Fruit fly (Drosophila melanogaster) whole organism, embryonic: ENCODE measurements around the gene CG14277.

Experiments
- Abd-B ChIP-seq: fragments of 200-800 bp; sonication (Bioruptor generic); optimal IDR thresholded peaks from 2 replicates; lab custom pipeline; 2018; ENCODE audit warnings: missing biosample characterization, mild to moderate bottlenecking, missing genetic modification characterization, moderate library complexity
- Atf3 ChIP-seq: fragments of 200-800 bp; sonication (Bioruptor generic); optimal IDR thresholded peaks from 3 replicates; lab custom pipeline; 2016; ENCODE audit warnings: missing biosample characterization, missing genetic modification characterization
- Atf6 ChIP-seq: fragments of 200-800 bp; sonication (Bioruptor generic); IDR thresholded peaks from 2 replicates; pipeline ENCODE4 v1.3.6; 2022; ENCODE audit warnings: missing biosample characterization, missing genetic modification characterization
- Bgb ChIP-seq: fragments of 200-800 bp; sonication (Bioruptor generic); IDR thresholded peaks from 2 replicates; pipeline ENCODE4 v1.3.6; 2022; ENCODE audit warnings: missing biosample characterization, missing genetic modification characterization; ENCODE audit not compliant: partially characterized antibody
- CG10267 ChIP-seq: fragments of 200-800 bp; sonication (Bioruptor generic); optimal IDR thresholded peaks from 2 replicates; lab custom pipeline; 2018; ENCODE audit warnings: missing biosample characterization, mild to moderate bottlenecking, missing genetic modification characterization, moderate library complexity
- CG12219 ChIP-seq: fragments of 200-800 bp; sonication (Bioruptor generic); optimal IDR thresholded peaks from 3 replicates; lab custom pipeline; 2018; ENCODE audit warnings: missing biosample characterization, mild to moderate bottlenecking, missing genetic modification characterization
- CG12769 ChIP-seq: fragments of 200-800 bp; sonication (Bioruptor generic); optimal IDR thresholded peaks from 2 replicates; lab custom pipeline; 2019; ENCODE audit warnings: missing biosample characterization, mild to moderate bottlenecking, missing genetic modification characterization, moderate library complexity
- CG13123 ChIP-seq: fragments of 200-800 bp; sonication (Bioruptor generic); optimal IDR thresholded peaks from 2 replicates; lab custom pipeline; 2016; ENCODE audit warnings: missing biosample characterization, missing genetic modification characterization
- CG13424 ChIP-seq: fragments of 200-800 bp; sonication (Bioruptor generic); optimal IDR thresholded peaks from 2 replicates; lab custom pipeline; 2019; ENCODE audit warnings: missing biosample characterization, mild to moderate bottlenecking, missing genetic modification characterization, moderate library complexity
- CG17568 ChIP-seq: fragments of 200-800 bp; sonication (Bioruptor generic); optimal IDR thresholded peaks from 2 replicates; lab custom pipeline; 2018; ENCODE audit warnings: missing biosample characterization, mild to moderate bottlenecking, missing genetic modification characterization, moderate library complexity
- CG17829 ChIP-seq: fragments of 200-800 bp; optimal IDR thresholded peaks from 2 replicates; lab custom pipeline; 2019; ENCODE audit warnings: missing biosample characterization, mild to moderate bottlenecking, missing genetic modification characterization, moderate library complexity
- CG18262 ChIP-seq: fragments of 200-800 bp; optimal IDR thresholded peaks from 3 replicates; lab custom pipeline; 2019; ENCODE audit warnings: missing biosample characterization, mild to moderate bottlenecking, missing genetic modification characterization, moderate library complexity
- CG2120 ChIP-seq: fragments of 200-800 bp; sonication (Bioruptor generic); optimal IDR thresholded peaks from 3 replicates; lab custom pipeline; 2016; ENCODE audit warnings: missing biosample characterization, missing genetic modification characterization
- CG30020 ChIP-seq: fragments of 200-800 bp; optimal IDR thresholded peaks from 2 replicates; lab custom pipeline; 2019; ENCODE audit warnings: missing biosample characterization, mild to moderate bottlenecking, missing genetic modification characterization, moderate library complexity
- CG43689 ChIP-seq: fragments of 200-800 bp; sonication (Bioruptor generic); IDR thresholded peaks from 2 replicates; pipeline ENCODE4 v1.3.6; 2022; ENCODE audit warnings: missing biosample characterization, missing genetic modification characterization
- CG5953 ChIP-seq: fragments of 200-800 bp; sonication (Bioruptor generic); IDR thresholded peaks from 2 replicates; pipeline ENCODE4 v1.3.6; 2022; ENCODE audit warnings: missing biosample characterization, missing genetic modification characterization
- CG6813 ChIP-seq: fragments of 200-800 bp; sonication (Bioruptor generic); optimal IDR thresholded peaks from 2 replicates; lab custom pipeline; 2017; ENCODE audit warnings: missing biosample characterization, missing genetic modification characterization, mild to moderate bottlenecking, moderate library complexity, missing genetic modification reagents
- CG7786 ChIP-seq: fragments of 200-800 bp; sonication (Bioruptor generic); optimal IDR thresholded peaks from 2 replicates; lab custom pipeline; 2016; ENCODE audit warnings: missing biosample characterization, missing genetic modification characterization
- CG9609 ChIP-seq: fragments of 200-800 bp; sonication (Bioruptor generic); optimal IDR thresholded peaks from 3 replicates; lab custom pipeline; 2016; ENCODE audit warnings: missing biosample characterization, missing genetic modification characterization
- CoRest ChIP-seq: fragments of 200-800 bp; sonication (Bioruptor generic); optimal IDR thresholded peaks from 3 replicates; lab custom pipeline; 2018; ENCODE audit warnings: missing biosample characterization, mild to moderate bottlenecking, missing genetic modification characterization, moderate library complexity
- Dbx ChIP-seq: fragments of 200-800 bp; sonication (Bioruptor generic); IDR thresholded peaks from 3 replicates; pipeline ENCODE4 v1.3.6; 2022; ENCODE audit warnings: missing biosample characterization, missing genetic modification characterization
- Dek ChIP-seq: fragments of 200-800 bp; sonication (Bioruptor generic); optimal IDR thresholded peaks from 3 replicates; lab custom pipeline; 2019; ENCODE audit warnings: missing biosample characterization, mild to moderate bottlenecking, missing genetic modification characterization, moderate library complexity
- Doc2 ChIP-seq: fragments of 200-800 bp; sonication (Bioruptor generic); IDR thresholded peaks from 2 replicates; pipeline ENCODE4 v1.3.6; 2022; ENCODE audit warnings: missing biosample characterization, missing genetic modification characterization
- Drgx ChIP-seq: fragments of 200-800 bp; sonication (Bioruptor generic); IDR thresholded peaks from 2 replicates; pipeline ENCODE4 v1.3.6; 2022; ENCODE audit warnings: missing biosample characterization, missing genetic modification characterization
- Fer3 ChIP-seq: fragments of 200-800 bp; sonication (Bioruptor generic); optimal IDR thresholded peaks from 2 replicates; lab custom pipeline; 2018; ENCODE audit warnings: missing biosample characterization, mild to moderate bottlenecking, missing genetic modification characterization, moderate library complexity
- H15 ChIP-seq: fragments of 200-800 bp; sonication (Bioruptor generic); IDR thresholded peaks from 3 replicates; pipeline ENCODE4 v1.3.6; 2022; ENCODE audit warnings: missing biosample characterization, missing genetic modification characterization
- HHEX ChIP-seq: fragments of 200-800 bp; sonication (Bioruptor generic); optimal IDR thresholded peaks from 3 replicates; lab custom pipeline; 2017; ENCODE audit warnings: missing biosample characterization, mild to moderate bottlenecking, missing genetic modification characterization, missing genetic modification reagents
- Hmr ChIP-seq: fragments of 200-800 bp; sonication (Bioruptor generic); optimal IDR thresholded peaks from 3 replicates; lab custom pipeline; 2017; ENCODE audit warnings: mild to moderate bottlenecking, missing biosample characterization, missing genetic modification reagents, missing genetic modification characterization
- Mad ChIP-seq: fragments of 200-800 bp; sonication (Bioruptor generic); optimal IDR thresholded peaks from 2 replicates; lab custom pipeline; 2016; ENCODE audit warnings: missing biosample characterization, missing genetic modification characterization
- Max ChIP-seq: fragments of 200-800 bp; sonication (Bioruptor generic); optimal IDR thresholded peaks from 2 replicates; lab custom pipeline; 2016; ENCODE audit warnings: missing biosample characterization, mild to moderate bottlenecking, missing genetic modification characterization
- Mrtf ChIP-seq: fragments of 200-800 bp; sonication (Bioruptor generic); IDR thresholded peaks from 3 replicates; pipeline ENCODE4 v1.3.6; 2022; ENCODE audit warnings: missing biosample characterization, missing genetic modification characterization
- NC2α ChIP-seq: fragments of 200-800 bp; sonication (Bioruptor generic); optimal IDR thresholded peaks from 2 replicates; lab custom pipeline; 2016; ENCODE audit warnings: missing biosample characterization, missing genetic modification characterization
- Oli ChIP-seq: fragments of 200-800 bp; sonication (Bioruptor generic); optimal IDR thresholded peaks from 2 replicates; lab custom pipeline; 2018; ENCODE audit warnings: missing biosample characterization, mild to moderate bottlenecking, missing genetic modification characterization, moderate library complexity
- Optix ChIP-seq: fragments of 200-800 bp; sonication (Bioruptor generic); IDR thresholded peaks from 3 replicates; pipeline ENCODE4 v1.3.6; 2022; ENCODE audit warnings: missing biosample characterization, missing genetic modification characterization
- Usf ChIP-seq: fragments of 200-800 bp; sonication (Bioruptor generic); optimal IDR thresholded peaks from 2 replicates; lab custom pipeline; 2017; ENCODE audit warnings: missing genotype, missing biosample characterization, missing genetic modification characterization
- ab ChIP-seq: fragments of 200-800 bp; sonication (Bioruptor generic); optimal IDR thresholded peaks from 2 replicates; lab custom pipeline; 2016; ENCODE audit warnings: missing biosample characterization, missing genetic modification characterization
- chif ChIP-seq, 2 experiments: fragments of 200-800 bp; sonication (Bioruptor generic); optimal IDR thresholded peaks; 3 replicates each; lab custom pipeline; 2016; ENCODE audit warnings: missing biosample characterization in 2 of 2, missing genetic modification characterization in 2 of 2
- dmrt99B ChIP-seq: fragments of 200-800 bp; sonication (Bioruptor generic); optimal IDR thresholded peaks from 2 replicates; lab custom pipeline; 2018; ENCODE audit warnings: missing biosample characterization, mild to moderate bottlenecking, missing genetic modification characterization, moderate library complexity
- dpn ChIP-seq, 2 experiments: fragments of 200-800 bp; sonication (Bioruptor generic); optimal IDR thresholded peaks; 3 replicates each; lab custom pipeline; 2016; ENCODE audit warnings: missing biosample characterization in 2 of 2, missing genetic modification characterization in 2 of 2
- ken ChIP-seq: fragments of 200-800 bp; sonication (Bioruptor generic); IDR thresholded peaks from 3 replicates; pipeline ENCODE4 v1.3.6; 2022; ENCODE audit warnings: missing biosample characterization, missing genetic modification characterization
- kni ChIP-seq: fragments of 200-800 bp; sonication (Bioruptor generic); optimal IDR thresholded peaks from 3 replicates; lab custom pipeline; 2017; ENCODE audit warnings: mild to moderate bottlenecking, missing biosample characterization, missing genetic modification reagents, missing genetic modification characterization
- nerfin-2 ChIP-seq: fragments of 200-800 bp; sonication (Bioruptor generic); IDR thresholded peaks from 2 replicates; pipeline ENCODE4 v1.3.6; 2022; ENCODE audit warnings: missing biosample characterization, missing genetic modification characterization; ENCODE audit not compliant: partially characterized antibody
- nom ChIP-seq: fragments of 200-800 bp; sonication (Bioruptor generic); optimal IDR thresholded peaks from 2 replicates; lab custom pipeline; 2017; ENCODE audit warnings: missing biosample characterization, missing genetic modification characterization, mild to moderate bottlenecking, moderate library complexity, missing genetic modification reagents
- pum ChIP-seq: fragments of 200-800 bp; sonication (Bioruptor generic); optimal IDR thresholded peaks from 2 replicates; lab custom pipeline; 2016; ENCODE audit warnings: missing biosample characterization, missing genetic modification characterization
- row ChIP-seq: fragments of 200-800 bp; sonication (Bioruptor generic); IDR thresholded peaks from 3 replicates; pipeline ENCODE4 v1.3.6; 2022; ENCODE audit warnings: missing biosample characterization, missing genetic modification characterization
- run ChIP-seq: fragments of 200-800 bp; sonication (Bioruptor generic); optimal IDR thresholded peaks from 3 replicates; lab custom pipeline; 2018; ENCODE audit warnings: missing biosample characterization, mild to moderate bottlenecking, missing genetic modification characterization
- sna ChIP-seq: fragments of 200-800 bp; sonication (Bioruptor generic); IDR thresholded peaks from 2 replicates; pipeline ENCODE4 v1.3.6; 2022; ENCODE audit warnings: missing biosample characterization, missing genetic modification characterization; ENCODE audit not compliant: partially characterized antibody
- tup ChIP-seq: fragments of 200-800 bp; sonication (Bioruptor generic); optimal IDR thresholded peaks from 2 replicates; lab custom pipeline; 2016; ENCODE audit warnings: missing biosample characterization, mild to moderate bottlenecking, missing genetic modification characterization, moderate library complexity
- z ChIP-seq: fragments of 200-800 bp; sonication (Bioruptor generic); IDR thresholded peaks from 3 replicates; pipeline ENCODE4 v1.3.6; 2022; ENCODE audit warnings: missing biosample characterization, missing genetic modification characterization
- zen2 ChIP-seq: fragments of 200-800 bp; sonication (Bioruptor generic); IDR thresholded peaks from 3 replicates; pipeline ENCODE4 v1.3.6; 2022; ENCODE audit warnings: missing biosample characterization, missing genetic modification characterization; ENCODE audit not compliant: partially characterized antibody
- zfh2 ChIP-seq: fragments of 200-800 bp; sonication (Bioruptor generic); optimal IDR thresholded peaks from 2 replicates; lab custom pipeline; 2016; ENCODE audit warnings: missing biosample characterization, missing genetic modification characterization

CG14277 gene

DNA sequence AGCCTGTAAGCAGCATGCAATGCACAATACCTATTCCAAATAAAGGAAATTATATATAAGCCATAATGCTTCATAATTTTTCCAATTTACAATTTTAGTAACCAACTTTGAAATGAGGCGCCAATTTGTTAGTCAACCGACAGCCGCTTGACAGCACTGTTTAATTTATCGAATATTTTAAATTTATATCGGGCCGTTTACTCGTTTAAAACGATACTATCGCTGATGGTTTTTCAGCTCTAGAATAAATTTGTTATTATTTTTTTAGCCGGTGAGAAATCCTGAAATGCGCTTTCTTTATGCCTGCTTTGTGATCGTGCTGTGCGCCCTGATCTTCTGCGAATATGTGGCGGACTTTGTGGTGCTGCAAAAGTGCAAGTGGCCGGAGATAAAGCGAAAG, 43.5 kb upstream of the CG14277 start, which contains the start of gene PGAP5 (continued):
- TF ChIP-seq HHEX (GFP tag; lab: Kevin White, UChicago) (no peak), H15 (no peak), CG6813 (GFP tag; lab: Kevin White, UChicago) (no peak), CoRest (no peak), Abd-B (GFP tag; lab: Kevin White, UChicago) (no peak), CG2120 (peak; percentile 60), Oli (tag; lab: Kevin White, UChicago) (no peak), nerfin-2 (GFP tag; lab: Robert Waterston, UW) (peak; percentile 74), Usf (GFP tag; lab: Kevin White, UChicago) (no peak), CG43689 (no peak), Dbx (GFP tag; lab: Robert Waterston, UW) (peak; percentile 76; the same call in 2 of the 3 replicates), CG13424 (tag; lab: Kevin White, UChicago) (no peak), Mad (peak; percentile 5), row (GFP tag; lab: Robert Waterston, UW) (0 out of 3 replicates have a peak, but pooled peaks have one; percentile 26), Fer3 (no peak), CG12219 (GFP tag; lab: Kevin White, UChicago) (no peak), tup (no peak), Hmr (no peak), CG12769 (tag; lab: Kevin White, UChicago) (no peak), CG18262 (no peak), chif (GFP tag; optimal IDR thresholded peaks at IDR 0.05; lab: Kevin White, UChicago) (no peak), Atf6 (GFP tag; lab: Robert Waterston, UW) (no peak), CG5953 (no peak), Max (GFP tag; lab: Kevin White, UChicago) (peak; percentile 27), zen2 (GFP tag; lab: Robert Waterston, UW) (peak; percentile 88), CG13123 (GFP tag; lab: Kevin White, UChicago) (no peak), NC2α (GFP tag; lab: Kevin White, UChicago) (no peak), sna (peak; percentile 95), Optix (GFP tag; lab: Robert Waterston, UW) (no peak), CG9609 (no peak), CG30020 (tag; lab: Kevin White, UChicago) (no peak), ab (no peak), Bgb (GFP tag; lab: Robert Waterston, UW) (peak; percentile 95), zfh2 (GFP tag; lab: Kevin White, UChicago) (peak; percentile 2), Atf3 (no peak), Dek (tag; lab: Kevin White, UChicago) (no peak), CG7786 (peak; percentile 21), dmrt99B (tag; lab: Kevin White, UChicago) (no peak), ken (GFP tag; lab: Robert Waterston, UW) (no peak), CG17829 (tag; lab: Kevin White, UChicago) (no peak), nom (GFP tag; lab: Kevin White, UChicago) (no peak), Mrtf (GFP tag; lab: Robert Waterston, UW) (no peak), pum (GFP tag; lab: Kevin White, UChicago) (no peak), CG10267 (tag; lab: Kevin White, UChicago) (peak; percentile 93), Doc2 (GFP tag; lab: Robert Waterston, UW) (no peak), CG17568 (GFP tag; lab: Kevin White, UChicago) (no peak), kni (GFP tag; lab: Kevin White, UChicago) (no peak), z (no peak), dpn (GFP tag; optimal IDR thresholded peaks at IDR 0.05; lab: Kevin White, UChicago) (no peak), run (tag; lab: Kevin White, UChicago) (no peak), Drgx (no peak)
